Worm (Caenorhabditis elegans) whole organism, midembryonic: Measurements from ENCODE around the gene kup-1.

Experiments used
- T22C8.4 ChIP-seq: fragments of 200-800 bp; sonication (Bioruptor generic); IDR thresholded peaks from 2 replicates; pipeline ENCODE4 v1.3.6; 2022; ENCODE audit warnings: missing genetic modification characterization, missing compliant biosample characterization
- flt-1 ChIP-seq: fragments of 200-800 bp; sonication (Bioruptor generic); IDR thresholded peaks from 2 replicates; pipeline ENCODE4 v1.3.6; 2022; ENCODE audit warnings: missing genetic modification characterization, missing compliant biosample characterization
- med-1 ChIP-seq: sonication (generic microtip); optimal IDR thresholded peaks from 2 replicates; lab custom pipeline; 2017; ENCODE audit warnings: missing genetic modification characterization, mild to moderate bottlenecking, missing compliant biosample characterization, antibody characterized with exemption, missing genetic modification reagents; ENCODE audit not compliant: insufficient read depth

- TF ChIP-seq flt-1 (no peak), med-1 (GFP tag; lab: Kevin White, UChicago) (no peak), T22C8.4 (GFP tag; lab: Robert Waterston, UW) (no peak)
Observed at ce11 chrV:12086934-12087333, 46.3 kb upstream of the kup-1 start, which contains the start of gene gana-1.
